Fruit fly (Drosophila melanogaster) whole organism, embryonic: ENCODE results near the gene clumsy.
A peak's percentile ranks its signal among the peaks of the same experiment; 100 is the strongest.

Experiments
- ATbp ChIP-seq: fragments of 200-800 bp; sonication (Bioruptor generic); optimal IDR thresholded peaks from 2 replicates; lab custom pipeline; 2017; ENCODE audit warnings: missing biosample characterization, mild to moderate bottlenecking, missing genetic modification characterization, missing genetic modification reagents
- Awh ChIP-seq: fragments of 200-800 bp; sonication (Bioruptor generic); IDR thresholded peaks from 2 replicates; pipeline ENCODE4, ENCODE4 v1.3.6; 2022; ENCODE audit warnings: missing biosample characterization, missing genetic modification characterization
- Blimp-1 ChIP-seq: fragments of 200-800 bp; sonication (Bioruptor generic); optimal IDR thresholded peaks from 3 replicates; lab custom pipeline; 2018; ENCODE audit warnings: missing biosample characterization, missing genetic modification characterization, mild to moderate bottlenecking, moderate library complexity, missing genetic modification reagents
- CG10147 ChIP-seq: fragments of 200-800 bp; sonication (Bioruptor generic); optimal IDR thresholded peaks from 2 replicates; lab custom pipeline; 2019; ENCODE audit warnings: missing biosample characterization, mild to moderate bottlenecking, missing genetic modification characterization, moderate library complexity
- CG11696 ChIP-seq: fragments of 200-800 bp; sonication (Bioruptor generic); IDR thresholded peaks from 2 replicates; pipeline ENCODE4 v1.3.6; 2022; ENCODE audit warnings: missing biosample characterization, missing genetic modification characterization
- CG11723 ChIP-seq: fragments of 200-800 bp; sonication (Bioruptor generic); optimal IDR thresholded peaks from 2 replicates; lab custom pipeline; 2017; ENCODE audit warnings: missing biosample characterization, mild to moderate bottlenecking, missing genetic modification characterization
- CG12391 ChIP-seq: fragments of 200-800 bp; sonication (Bioruptor generic); optimal IDR thresholded peaks from 3 replicates; lab custom pipeline; 2018; ENCODE audit warnings: missing biosample characterization, mild to moderate bottlenecking, missing genetic modification characterization, moderate library complexity
- CG13287 ChIP-seq: fragments of 200-800 bp; sonication (Bioruptor generic); IDR thresholded peaks from 2 replicates; pipeline ENCODE4 v1.3.6; 2022; ENCODE audit warnings: missing biosample characterization, missing genetic modification characterization; ENCODE audit not compliant: partially characterized antibody
- CG13894 ChIP-seq: fragments of 200-800 bp; sonication (Bioruptor generic); optimal IDR thresholded peaks from 3 replicates; lab custom pipeline; 2018; ENCODE audit warnings: missing biosample characterization, mild to moderate bottlenecking, missing genetic modification characterization, moderate library complexity
- CG14441 ChIP-seq: fragments of 200-800 bp; sonication (Bioruptor generic); IDR thresholded peaks from 2 replicates; pipeline ENCODE4 v1.3.6; 2022; ENCODE audit warnings: missing biosample characterization, missing genetic modification characterization
- CG16779 ChIP-seq: fragments of 200-800 bp; sonication (Bioruptor generic); IDR thresholded peaks from 2 replicates; pipeline ENCODE4 v1.3.6; 2022; ENCODE audit warnings: missing biosample characterization, missing genetic modification characterization
- CG17359 ChIP-seq: fragments of 200-800 bp; sonication (Bioruptor generic); optimal IDR thresholded peaks from 3 replicates; lab custom pipeline; 2018; ENCODE audit warnings: missing biosample characterization, mild to moderate bottlenecking, missing genetic modification characterization, moderate library complexity
- CG2678 ChIP-seq: fragments of 200-800 bp; sonication (Bioruptor generic); optimal IDR thresholded peaks from 3 replicates; lab custom pipeline; 2019; ENCODE audit warnings: missing biosample characterization, mild to moderate bottlenecking, missing genetic modification characterization, moderate library complexity
- CG2712 ChIP-seq: fragments of 200-800 bp; optimal IDR thresholded peaks from 3 replicates; lab custom pipeline; 2019; ENCODE audit warnings: missing biosample characterization, mild to moderate bottlenecking, missing genetic modification characterization, moderate library complexity
- CG2889 ChIP-seq: fragments of 200-800 bp; sonication (Bioruptor generic); IDR thresholded peaks from 3 replicates; pipeline ENCODE4 v1.3.6; 2022; ENCODE audit warnings: missing biosample characterization, missing genetic modification characterization
- CG30020 ChIP-seq: fragments of 200-800 bp; optimal IDR thresholded peaks from 2 replicates; lab custom pipeline; 2019; ENCODE audit warnings: missing biosample characterization, mild to moderate bottlenecking, missing genetic modification characterization, moderate library complexity
- CG34224 ChIP-seq: fragments of 200-800 bp; sonication (Bioruptor generic); IDR thresholded peaks from 3 replicates; pipeline ENCODE4 v1.3.6; 2022; ENCODE audit warnings: missing biosample characterization, missing genetic modification characterization; ENCODE audit not compliant: partially characterized antibody
- CG3726 ChIP-seq: fragments of 200-800 bp; sonication (Bioruptor generic); IDR thresholded peaks from 3 replicates; pipeline ENCODE4, ENCODE4 v1.3.6; 2022; ENCODE audit warnings: missing biosample characterization, missing genetic modification characterization
- CG43689 ChIP-seq: fragments of 200-800 bp; sonication (Bioruptor generic); IDR thresholded peaks from 2 replicates; pipeline ENCODE4 v1.3.6; 2022; ENCODE audit warnings: missing biosample characterization, missing genetic modification characterization
- CG6654 ChIP-seq: fragments of 200-800 bp; sonication (Bioruptor generic); optimal IDR thresholded peaks from 2 replicates; lab custom pipeline; 2017; ENCODE audit warnings: missing biosample characterization, mild to moderate bottlenecking, missing genetic modification characterization
- CG7357 ChIP-seq: fragments of 200-800 bp; sonication (Bioruptor generic); IDR thresholded peaks from 3 replicates; pipeline ENCODE4 v1.3.6; 2022; ENCODE audit warnings: missing biosample characterization, missing genetic modification characterization
- CG7963 ChIP-seq: fragments of 200-800 bp; sonication (Bioruptor generic); IDR thresholded peaks from 3 replicates; pipeline ENCODE4 v1.3.6; 2022; ENCODE audit warnings: missing biosample characterization, missing genetic modification characterization; ENCODE audit not compliant: partially characterized antibody
- CG8089 ChIP-seq: fragments of 200-800 bp; sonication (Bioruptor generic); optimal IDR thresholded peaks from 3 replicates; lab custom pipeline; 2016; ENCODE audit warnings: missing biosample characterization, missing genetic modification characterization
- CG8924 ChIP-seq: fragments of 200-800 bp; optimal IDR thresholded peaks from 3 replicates; lab custom pipeline; 2019; ENCODE audit warnings: missing biosample characterization, mild to moderate bottlenecking, missing genetic modification characterization, moderate library complexity
- CG8944 ChIP-seq: fragments of 200-800 bp; sonication (Bioruptor generic); optimal IDR thresholded peaks from 3 replicates; lab custom pipeline; 2016; ENCODE audit warnings: missing biosample characterization, missing genetic modification characterization
- CG9609 ChIP-seq: fragments of 200-800 bp; sonication (Bioruptor generic); optimal IDR thresholded peaks from 3 replicates; lab custom pipeline; 2016; ENCODE audit warnings: missing biosample characterization, missing genetic modification characterization
- CG9932 ChIP-seq: fragments of 200-800 bp; sonication (Bioruptor generic); IDR thresholded peaks from 2 replicates; pipeline ENCODE4 v1.3.6; 2022; ENCODE audit warnings: missing biosample characterization, missing genetic modification characterization
- CTCF ChIP-seq: fragments of 200-800 bp; sonication (Bioruptor generic); optimal IDR thresholded peaks from 2 replicates; lab custom pipeline; 2017; ENCODE audit warnings: missing biosample characterization, mild to moderate bottlenecking, missing genetic modification characterization, moderate library complexity
- ERR ChIP-seq: fragments of 200-800 bp; sonication (Bioruptor generic); optimal IDR thresholded peaks from 2 replicates; lab custom pipeline; 2016; ENCODE audit warnings: missing biosample characterization, missing genetic modification characterization
- Hand ChIP-seq: fragments of 200-800 bp; sonication (Bioruptor generic); optimal IDR thresholded peaks from 2 replicates; lab custom pipeline; 2017; ENCODE audit warnings: mild to moderate bottlenecking, missing biosample characterization, missing genetic modification reagents, missing genetic modification characterization
- Lpt ChIP-seq: fragments of >200 bp; optimal IDR thresholded peaks from 2 replicates; lab custom pipeline; 2018; ENCODE audit warnings: missing biosample characterization, missing genetic modification characterization
- MESR4 ChIP-seq: fragments of 200-800 bp; sonication (Bioruptor generic); optimal IDR thresholded peaks from 2 replicates; lab custom pipeline; 2018; ENCODE audit warnings: missing biosample characterization, mild to moderate bottlenecking, missing genetic modification characterization, moderate library complexity
- Med ChIP-seq: fragments of 200-800 bp; sonication (Bioruptor generic); peaks from one replicate; lab custom pipeline; 2016; ENCODE audit warnings: missing biosample characterization, missing genetic modification characterization, mild to moderate bottlenecking, inconsistent platforms, moderate library complexity
- PHDP ChIP-seq: fragments of 200-800 bp; sonication (Bioruptor generic); optimal IDR thresholded peaks from 3 replicates; lab custom pipeline; 2018; ENCODE audit warnings: missing biosample characterization, mild to moderate bottlenecking, missing genetic modification characterization, moderate library complexity
- Scr ChIP-seq: fragments of 200-800 bp; sonication (Bioruptor generic); IDR thresholded peaks from 2 replicates; pipeline ENCODE4 v1.3.6; 2022; ENCODE audit warnings: missing biosample characterization, missing genetic modification characterization; ENCODE audit not compliant: partially characterized antibody
- Trl ChIP-seq, 3 experiments: fragments of >200 bp in 2 of 3; fragments of 200-800 bp in 1 of 3; sonication (Bioruptor generic) in 1 of 3; optimal IDR thresholded peaks; 2 replicates in 1 of 3; 3 replicates in 2 of 3; lab custom pipeline; 2016 to 2017; ENCODE audit warnings: missing biosample characterization in 1 of 3, missing genetic modification characterization in 1 of 3
- ash1 ChIP-seq: fragments of 200-800 bp; sonication (Bioruptor generic); optimal IDR thresholded peaks from 2 replicates; lab custom pipeline; 2018; ENCODE audit warnings: missing biosample characterization, mild to moderate bottlenecking, missing genetic modification characterization
- dpn ChIP-seq, 2 experiments: fragments of 200-800 bp; sonication (Bioruptor generic); optimal IDR thresholded peaks; 3 replicates each; lab custom pipeline; 2016; ENCODE audit warnings: missing biosample characterization in 2 of 2, missing genetic modification characterization in 2 of 2
- ems ChIP-seq: fragments of 200-800 bp; sonication (Bioruptor generic); optimal IDR thresholded peaks from 3 replicates; lab custom pipeline; 2016; ENCODE audit warnings: missing biosample characterization, missing genetic modification characterization
- ewg ChIP-seq: fragments of 200-800 bp; sonication (Bioruptor generic); optimal IDR thresholded peaks from 3 replicates; lab custom pipeline; 2017; ENCODE audit warnings: mild to moderate bottlenecking, missing biosample characterization, missing genetic modification reagents, missing genetic modification characterization
- gfzf ChIP-seq: fragments of 200-800 bp; sonication (Bioruptor generic); optimal IDR thresholded peaks from 2 replicates; lab custom pipeline; 2016; ENCODE audit warnings: missing biosample characterization, mild to moderate bottlenecking, missing genetic modification characterization, moderate library complexity
- hkb ChIP-seq, 2 experiments: fragments of 200-800 bp in 1 of 2; fragments of >200 bp in 1 of 2; sonication (Bioruptor generic) in 1 of 2; IDR thresholded peaks in 1 of 2; optimal IDR thresholded peaks in 1 of 2; 2 replicates each; pipeline versions ENCODE4 v1.3.6 to Lab custom; 2017 to 2022; ENCODE audit warnings: missing biosample characterization in 1 of 2, missing genetic modification characterization in 1 of 2
- lab ChIP-seq: fragments of 200-800 bp; sonication (Bioruptor generic); optimal IDR thresholded peaks from 3 replicates; lab custom pipeline; 2017; ENCODE audit warnings: missing biosample characterization, missing genetic modification characterization, mild to moderate bottlenecking, moderate library complexity, missing genetic modification reagents
- lbe ChIP-seq: fragments of 200-800 bp; sonication (Bioruptor generic); optimal IDR thresholded peaks from 2 replicates; lab custom pipeline; 2016; ENCODE audit warnings: missing biosample characterization, mild to moderate bottlenecking, missing genetic modification characterization
- lmd ChIP-seq: fragments of 200-800 bp; sonication (Bioruptor generic); IDR thresholded peaks from 2 replicates; pipeline ENCODE4 v1.3.6; 2022; ENCODE audit warnings: missing biosample characterization, missing genetic modification characterization
- nerfin-1 ChIP-seq: fragments of 200-800 bp; sonication (Bioruptor generic); optimal IDR thresholded peaks from 3 replicates; lab custom pipeline; 2019; ENCODE audit warnings: missing biosample characterization, mild to moderate bottlenecking, missing genetic modification characterization, moderate library complexity
- otp ChIP-seq: fragments of 200-800 bp; sonication (Bioruptor generic); IDR thresholded peaks from 3 replicates; pipeline ENCODE4, ENCODE4 v1.3.6; 2022; ENCODE audit warnings: missing biosample characterization, missing genetic modification characterization
- sens ChIP-seq: fragments of 200-800 bp; sonication (Bioruptor generic); peaks from one replicate; lab custom pipeline; 2016; ENCODE audit warnings: missing biosample characterization, missing genetic modification characterization
- shn ChIP-seq: fragments of 200-800 bp; sonication (Bioruptor generic); optimal IDR thresholded peaks from 3 replicates; lab custom pipeline; 2016; ENCODE audit warnings: missing biosample characterization, missing genetic modification characterization
- stc ChIP-seq: fragments of 200-800 bp; sonication (Bioruptor generic); IDR thresholded peaks from 2 replicates; pipeline ENCODE4 v1.3.6; 2022; ENCODE audit warnings: missing biosample characterization, missing genetic modification characterization
- sug ChIP-seq: fragments of 200-800 bp; optimal IDR thresholded peaks from 2 replicates; lab custom pipeline; 2019; ENCODE audit warnings: missing biosample characterization, mild to moderate bottlenecking, missing genetic modification characterization, moderate library complexity

The clumsy gene

DNA sequence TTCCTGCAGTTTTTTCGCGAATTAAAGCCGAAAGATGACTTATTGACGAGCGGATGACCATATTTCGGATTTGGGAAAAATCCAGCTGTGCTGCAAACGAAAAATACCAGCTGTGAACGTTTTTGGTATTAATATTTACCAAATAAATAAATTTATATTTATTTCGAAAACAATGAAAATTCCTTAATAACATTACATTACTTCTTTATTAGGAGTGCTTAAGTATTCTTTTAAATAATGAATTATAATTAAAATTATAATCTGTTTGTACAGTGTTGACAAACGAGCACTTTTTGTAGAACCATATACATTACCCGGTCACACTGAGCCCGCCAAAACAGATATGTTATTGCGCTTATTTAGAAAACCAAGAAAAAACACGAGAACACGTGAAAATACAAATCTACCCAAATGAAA lies 26.7 kb upstream of the clumsy start, which contains the start of the genes bur and Mcm10 (continued):
- no peak for TF ChIP-seq Lpt (GFP tag; lab: Kevin White, UChicago)
- no peak for TF ChIP-seq CG2678 (tag; lab: Kevin White, UChicago)
- no peak for TF ChIP-seq ERR (GFP tag; lab: Kevin White, UChicago)
- TF ChIP-seq CG11723 (GFP tag; lab: Kevin White, UChicago) = no peak
- no peak for TF ChIP-seq CG17359 (tag; lab: Kevin White, UChicago)
- TF ChIP-seq dpn (GFP tag; optimal IDR thresholded peaks at IDR 0.05; lab: Kevin White, UChicago) = no peak
- TF ChIP-seq shn (GFP tag; lab: Kevin White, UChicago) = no peak
- TF ChIP-seq CG9932 = no peak
- no peak for TF ChIP-seq ATbp (GFP tag; lab: Kevin White, UChicago)
- no peak for TF ChIP-seq CG43689 (GFP tag; lab: Robert Waterston, UW)
- no peak for TF ChIP-seq CG34224 (GFP tag; lab: Robert Waterston, UW)
- TF ChIP-seq Awh (GFP tag; lab: Robert Waterston, UW) = no peak
- TF ChIP-seq sug = no peak
- TF ChIP-seq lmd (GFP tag; lab: Robert Waterston, UW) = no peak
- no peak for TF ChIP-seq CG8089
- TF ChIP-seq sens (GFP tag; lab: Kevin White, UChicago) = no peak
- no peak for TF ChIP-seq CG7357 (GFP tag; lab: Robert Waterston, UW)
- no peak for TF ChIP-seq PHDP (tag; lab: Kevin White, UChicago)
- TF ChIP-seq Med (GFP tag; lab: Kevin White, UChicago) = no peak
- TF ChIP-seq CG30020 (tag; lab: Kevin White, UChicago) = peak; percentile 62
- TF ChIP-seq Blimp-1 (GFP tag; lab: Kevin White, UChicago) = no peak
- no peak for TF ChIP-seq CG2712
- no peak for TF ChIP-seq CTCF (GFP tag; lab: Kevin White, UChicago)
- no peak for TF ChIP-seq Scr (GFP tag; lab: Robert Waterston, UW)
- no peak for TF ChIP-seq CG8944 (GFP tag; lab: Kevin White, UChicago)
- TF ChIP-seq CG10147 (GFP tag; lab: Kevin White, UChicago) = no peak
- no peak for TF ChIP-seq CG13894 (tag; lab: Kevin White, UChicago)
- no peak for TF ChIP-seq CG13287 (GFP tag; lab: Robert Waterston, UW)
- TF ChIP-seq CG7963 (GFP tag; lab: Robert Waterston, UW) = no peak
- TF ChIP-seq lbe (GFP tag; lab: Kevin White, UChicago) = no peak
- TF ChIP-seq CG2889 (GFP tag; lab: Robert Waterston, UW) = no peak
- TF ChIP-seq Hand (GFP tag; lab: Kevin White, UChicago) = no peak
- no peak for TF ChIP-seq ems
- TF ChIP-seq ewg (GFP tag; lab: Kevin White, UChicago) = no peak
- no peak for TF ChIP-seq MESR4 (GFP tag; lab: Kevin White, UChicago)
- TF ChIP-seq CG8924 = no peak
- no peak for TF ChIP-seq otp
- TF ChIP-seq CG11696 (GFP tag; lab: Robert Waterston, UW) = no peak
- TF ChIP-seq Trl (optimal IDR thresholded peaks at IDR 0.05; lab: Kevin White, UChicago) = no peak
- TF ChIP-seq Trl (GFP tag; optimal IDR thresholded peaks at IDR 0.05; lab: Kevin White, UChicago) = no peak
- TF ChIP-seq nerfin-1 (tag; lab: Kevin White, UChicago) = no peak
- TF ChIP-seq CG3726 = no peak
- no peak for TF ChIP-seq CG9609 (GFP tag; lab: Kevin White, UChicago)
- TF ChIP-seq stc (GFP tag; lab: Robert Waterston, UW) = no peak
- TF ChIP-seq CG12391 = peak; percentile 65
- TF ChIP-seq CG16779 (GFP tag; lab: Robert Waterston, UW) = no peak
- TF ChIP-seq CG6654 = no peak
- no peak for TF ChIP-seq CG14441 (GFP tag; lab: Robert Waterston, UW)
- TF ChIP-seq lab (GFP tag; lab: Kevin White, UChicago) = no peak
- no peak for TF ChIP-seq ash1 (GFP tag; lab: Kevin White, UChicago)
- peak; percentile 69 for TF ChIP-seq gfzf (GFP tag; lab: Kevin White, UChicago)
- peak; percentile 40 for TF ChIP-seq hkb (optimal IDR thresholded peaks at IDR 0.05; lab: Kevin White, UChicago)
- TF ChIP-seq hkb (GFP tag; IDR thresholded peaks at IDR 0.05; lab: Robert Waterston, UW) = no peak
